Worm (Caenorhabditis elegans) whole organism, L1 larva: Measurements from ENCODE around the gene gst-10.

ENCODE experiments used
- C04F5.9 ChIP-seq: sonication (generic microtip); optimal IDR thresholded peaks from 2 replicates; lab custom pipeline; 2016; ENCODE audit warnings: missing genetic modification characterization, missing compliant biosample characterization
- F16B12.6 ChIP-seq: fragments of 150-350 bp; optimal IDR thresholded peaks from 2 replicates; lab custom pipeline; 2014; ENCODE audit warnings: missing biosample characterization, missing genetic modification characterization
- Y116A8C.19 ChIP-seq: sonication (generic microtip); optimal IDR thresholded peaks from 2 replicates; lab custom pipeline; 2016; ENCODE audit warnings: missing compliant biosample characterization, missing genetic modification characterization, borderline replicate concordance
- aha-1 ChIP-seq: fragments of 150-350 bp; optimal IDR thresholded peaks from 2 replicates; lab custom pipeline; 2014; ENCODE audit warnings: missing biosample characterization, missing genetic modification characterization
- blmp-1 ChIP-seq: fragments of 150-350 bp; optimal IDR thresholded peaks from 2 replicates; lab custom pipeline; 2014; ENCODE audit warnings: missing biosample characterization, missing genetic modification characterization
- ceh-63 ChIP-seq: fragments of 200-800 bp; sonication (Bioruptor generic); optimal IDR thresholded peaks from 2 replicates; lab custom pipeline; 2018; ENCODE audit warnings: mild to moderate bottlenecking, missing genetic modification characterization, missing compliant biosample characterization
- ceh-88 ChIP-seq: fragments of 200-800 bp; sonication (Bioruptor generic); IDR thresholded peaks from 2 replicates; pipeline ENCODE4 v1.3.6; 2022; ENCODE audit warnings: missing genetic modification characterization, missing compliant biosample characterization
- ceh-90 ChIP-seq: sonication (generic microtip); optimal IDR thresholded peaks from 2 replicates; lab custom pipeline; 2016; ENCODE audit warnings: missing genetic modification characterization, missing compliant biosample characterization
- ces-1 ChIP-seq: fragments of 150-350 bp; optimal IDR thresholded peaks from 2 replicates; lab custom pipeline; 2014; ENCODE audit warnings: missing biosample characterization, missing genetic modification reagents, missing genetic modification characterization
- dsc-1 ChIP-seq: sonication (generic microtip); optimal IDR thresholded peaks from 2 replicates; lab custom pipeline; 2016; ENCODE audit warnings: mild to moderate bottlenecking, missing genetic modification characterization, missing compliant biosample characterization
- efl-1 ChIP-seq, 4 experiments: fragments of 150-350 bp; optimal IDR thresholded peaks in 3 of 4; peaks in 1 of 4; 1 replicate in 1 of 4; 2 replicates in 3 of 4; lab custom pipeline; 2014; ENCODE audit warnings: missing biosample characterization in 2 of 4, missing genetic modification characterization in 2 of 4, missing genetic modification reagents in 2 of 4
- egl-13 ChIP-seq: sonication (generic microtip); optimal IDR thresholded peaks from 2 replicates; lab custom pipeline; 2016; ENCODE audit warnings: missing genotype, missing genetic modification reagents, missing genetic modification characterization, missing compliant biosample characterization
- elt-3 ChIP-seq, 6 experiments: fragments of 150-350 bp in 1 of 6; sonication (generic microtip); optimal IDR thresholded peaks; 2 replicates each; lab custom pipeline; 2017 to 2018; ENCODE audit warnings: missing biosample characterization in 6 of 6, missing genetic modification characterization in 6 of 6, inconsistent platforms in 1 of 6
- fkh-4 ChIP-seq: sonication (generic microtip); optimal IDR thresholded peaks from 2 replicates; lab custom pipeline; 2016; ENCODE audit warnings: missing compliant biosample characterization, missing genetic modification characterization, borderline replicate concordance
- fkh-8 ChIP-seq: sonication (generic microtip); optimal IDR thresholded peaks from 2 replicates; lab custom pipeline; 2016; ENCODE audit warnings: mild to moderate bottlenecking, missing genetic modification characterization, missing compliant biosample characterization
- fos-1 ChIP-seq: fragments of 150-350 bp; optimal IDR thresholded peaks from 2 replicates; lab custom pipeline; 2014; ENCODE audit warnings: missing biosample characterization, missing genetic modification characterization
- hlh-17 ChIP-seq: fragments of 200-800 bp; sonication (Bioruptor generic); optimal IDR thresholded peaks from 2 replicates; lab custom pipeline; 2018; ENCODE audit warnings: missing genetic modification characterization, mild to moderate bottlenecking, missing compliant biosample characterization, moderate library complexity, borderline replicate concordance
- hlh-4 ChIP-seq: sonication (generic microtip); optimal IDR thresholded peaks from 2 replicates; lab custom pipeline; 2016; ENCODE audit warnings: mild to moderate bottlenecking, missing genetic modification characterization, missing compliant biosample characterization
- hpl-2 ChIP-seq: fragments of 150-350 bp; optimal IDR thresholded peaks from 2 replicates; lab custom pipeline; 2014; ENCODE audit warnings: missing biosample characterization, missing genetic modification reagents, missing genetic modification characterization
- irx-1 ChIP-seq: sonication (generic microtip); optimal IDR thresholded peaks from 2 replicates; lab custom pipeline; 2016; ENCODE audit warnings: missing genetic modification characterization, missing compliant biosample characterization
- isw-1 ChIP-seq: fragments of 200-800 bp; sonication (Bioruptor generic); IDR thresholded peaks from 2 replicates; pipeline ENCODE4 v1.3.6; 2022; ENCODE audit warnings: missing genetic modification characterization, missing compliant biosample characterization
- jun-1 ChIP-seq: fragments of 150-350 bp; optimal IDR thresholded peaks from 2 replicates; lab custom pipeline; 2014; ENCODE audit warnings: missing biosample characterization, missing genetic modification reagents, missing genetic modification characterization
- lin-14 ChIP-seq: fragments of 200-800 bp; sonication (Bioruptor generic); optimal IDR thresholded peaks from 2 replicates; lab custom pipeline; 2018; ENCODE audit warnings: mild to moderate bottlenecking, missing genetic modification characterization, moderate library complexity, missing compliant biosample characterization
- lin-39 ChIP-seq: fragments of 150-350 bp; optimal IDR thresholded peaks from 2 replicates; lab custom pipeline; 2014; ENCODE audit warnings: missing biosample characterization, missing genetic modification reagents, missing genetic modification characterization
- lir-3 ChIP-seq: sonication (generic microtip); optimal IDR thresholded peaks from 2 replicates; lab custom pipeline; 2016; ENCODE audit warnings: mild to moderate bottlenecking, missing genetic modification characterization, moderate library complexity, missing compliant biosample characterization; ENCODE audit not compliant: poor library complexity
- mdl-1 ChIP-seq, 2 experiments: fragments of 150-350 bp; optimal IDR thresholded peaks; 2 replicates each; lab custom pipeline; 2014 to 2017; ENCODE audit warnings: missing biosample characterization in 2 of 2, missing genetic modification characterization in 2 of 2, inconsistent platforms in 1 of 2
- nhr-11 ChIP-seq: fragments of 150-350 bp; optimal IDR thresholded peaks from 2 replicates; lab custom pipeline; 2014; ENCODE audit warnings: missing biosample characterization, missing genetic modification characterization
- nhr-19 ChIP-seq: fragments of 200-800 bp; sonication (Bioruptor generic); conservative IDR thresholded peaks from 2 replicates; pipeline ENCODE4 v1.3.6; 2022; ENCODE audit warnings: missing genetic modification characterization, missing compliant biosample characterization
- nhr-20 ChIP-seq: sonication (generic microtip); optimal IDR thresholded peaks from 2 replicates; lab custom pipeline; 2016; ENCODE audit warnings: mild to moderate bottlenecking, missing genetic modification characterization, missing compliant biosample characterization
- nhr-237 ChIP-seq: fragments of 150-350 bp; optimal IDR thresholded peaks from 2 replicates; lab custom pipeline; 2014; ENCODE audit warnings: missing biosample characterization, missing genetic modification characterization
- nhr-28 ChIP-seq: fragments of 150-350 bp; optimal IDR thresholded peaks from 2 replicates; lab custom pipeline; 2014; ENCODE audit warnings: missing biosample characterization, missing genetic modification characterization
- nhr-47 ChIP-seq: sonication (generic microtip); optimal IDR thresholded peaks from 2 replicates; lab custom pipeline; 2016; ENCODE audit warnings: mild to moderate bottlenecking, missing genetic modification characterization, moderate library complexity, missing compliant biosample characterization
- pax-3 ChIP-seq: fragments of 200-800 bp; sonication (Bioruptor generic); optimal IDR thresholded peaks from 2 replicates; lab custom pipeline; 2018; ENCODE audit warnings: mild to moderate bottlenecking, missing genetic modification characterization, moderate library complexity, missing compliant biosample characterization
- pqm-1 ChIP-seq: sonication (generic microtip); optimal IDR thresholded peaks from 3 replicates; lab custom pipeline; 2017; ENCODE audit warnings: missing biosample characterization, missing genetic modification characterization
- rnt-1 ChIP-seq: sonication (generic microtip); optimal IDR thresholded peaks from 2 replicates; lab custom pipeline; 2016; ENCODE audit warnings: mild to moderate bottlenecking, missing genetic modification characterization, moderate library complexity, missing compliant biosample characterization
- skn-1 ChIP-seq: fragments of 150-350 bp; optimal IDR thresholded peaks from 2 replicates; lab custom pipeline; 2014; ENCODE audit warnings: missing biosample characterization, missing genetic modification characterization
- snpc-4 ChIP-seq: fragments of 150-350 bp; optimal IDR thresholded peaks from 2 replicates; lab custom pipeline; 2014; ENCODE audit warnings: missing biosample characterization, missing genetic modification characterization
- snu-23 ChIP-seq: sonication (generic microtip); optimal IDR thresholded peaks from 2 replicates; lab custom pipeline; 2016; ENCODE audit warnings: missing genetic modification characterization, missing compliant biosample characterization
- sptf-1 ChIP-seq: fragments of 150-350 bp; optimal IDR thresholded peaks from 2 replicates; lab custom pipeline; 2014; ENCODE audit warnings: missing biosample characterization, missing genetic modification characterization
- sup-37 ChIP-seq: fragments of 200-800 bp; sonication (Bioruptor generic); optimal IDR thresholded peaks from 2 replicates; lab custom pipeline; 2018; ENCODE audit warnings: mild to moderate bottlenecking, missing genetic modification characterization, missing compliant biosample characterization
- swsn-7 ChIP-seq: sonication (generic microtip); optimal IDR thresholded peaks from 2 replicates; lab custom pipeline; 2016; ENCODE audit warnings: missing genetic modification characterization, missing compliant biosample characterization
- tlp-1 ChIP-seq: fragments of 150-350 bp; optimal IDR thresholded peaks from 2 replicates; lab custom pipeline; 2014; ENCODE audit warnings: missing biosample characterization, missing genetic modification characterization
- unc-62 ChIP-seq: fragments of 150-350 bp; optimal IDR thresholded peaks from 2 replicates; lab custom pipeline; 2014; ENCODE audit warnings: missing biosample characterization, missing genetic modification reagents, missing genetic modification characterization
- unc-98 ChIP-seq: fragments of 200-800 bp; sonication (Bioruptor generic); IDR thresholded peaks from 2 replicates; pipeline ENCODE4 v1.3.6; 2022; ENCODE audit warnings: missing genetic modification characterization, missing compliant biosample characterization
- zip-4 ChIP-seq: fragments of 200-800 bp; sonication (Bioruptor generic); optimal IDR thresholded peaks from 2 replicates; lab custom pipeline; 2018; ENCODE audit warnings: mild to moderate bottlenecking, missing genetic modification characterization, moderate library complexity, missing compliant biosample characterization
- ztf-11 ChIP-seq, 2 experiments: sonication (generic microtip); optimal IDR thresholded peaks; 2 replicates each; lab custom pipeline; 2016 to 2017; ENCODE audit warnings: missing genetic modification characterization in 2 of 2, missing biosample characterization in 1 of 2, missing compliant biosample characterization in 1 of 2

Gene gst-10

DNA sequence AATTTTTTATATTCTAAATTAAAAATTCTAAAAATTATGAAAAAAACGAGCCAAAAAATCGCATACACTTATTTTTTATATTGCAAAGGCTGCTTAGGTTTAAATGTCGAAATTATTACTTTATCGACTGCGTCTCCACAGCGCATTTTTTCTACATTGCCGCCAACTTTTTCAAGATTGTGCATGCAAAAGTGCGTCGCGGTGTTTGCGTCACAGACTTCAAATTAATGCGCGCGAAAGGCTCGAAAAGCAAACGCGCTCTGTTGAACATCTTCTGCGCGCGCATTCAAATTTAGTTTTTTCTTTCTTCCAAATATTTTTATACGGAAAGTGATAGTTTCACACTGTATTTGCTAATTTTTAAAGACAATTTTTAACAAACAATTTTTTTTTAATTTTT, 39.1 kb downstream of the gst-10 start (continued):
- no peak for TF ChIP-seq hlh-4 (tag; lab: Kevin White, UChicago)
- TF ChIP-seq ztf-11 (tag; optimal IDR thresholded peaks at IDR 0.05; lab: Kevin White, UChicago) = peak in 1 of 2 experiments; percentile 76
- TF ChIP-seq sptf-1 (tag; lab: Kevin White, UChicago) = no peak
- peak; percentile 74 for TF ChIP-seq zip-4
- TF ChIP-seq nhr-20 = peak; percentile 94
- peak in 1 of 6 experiments; percentile 1 for TF ChIP-seq elt-3 (tag; optimal IDR thresholded peaks at IDR 0.05; lab: Kevin White, UChicago)
- TF ChIP-seq tlp-1 (tag; lab: Kevin White, UChicago) = no peak
- TF ChIP-seq sup-37 = peak; percentile 69
- TF ChIP-seq F16B12.6 (tag; lab: Kevin White, UChicago) = peak; percentile 87
- peak; percentile 51 for TF ChIP-seq hpl-2 (GFP tag; lab: Kevin White, UChicago)
- peak; percentile 95 for TF ChIP-seq egl-13
- peak; percentile 95 for TF ChIP-seq dsc-1 (tag; lab: Kevin White, UChicago)
- TF ChIP-seq lin-39 = peak; percentile 36
- peak; percentile 98 for TF ChIP-seq isw-1 (GFP tag; lab: Robert Waterston, UW)
- TF ChIP-seq snu-23 = peak; percentile 93
- TF ChIP-seq lir-3 = peak; percentile 88
- peak; percentile 94 for TF ChIP-seq fkh-8 (tag; lab: Kevin White, UChicago)
- no peak for TF ChIP-seq ces-1 (GFP tag; lab: Kevin White, UChicago)
- TF ChIP-seq C04F5.9 (tag; lab: Kevin White, UChicago) = peak; percentile 77
- peak; percentile 71 for TF ChIP-seq snpc-4 (tag; lab: Kevin White, UChicago)
- TF ChIP-seq ceh-63 (GFP tag; lab: Kevin White, UChicago) = peak; percentile 60
- TF ChIP-seq aha-1 (tag; lab: Kevin White, UChicago) = no peak
- TF ChIP-seq fos-1 (tag; lab: Kevin White, UChicago) = peak; percentile 52
- TF ChIP-seq nhr-237 (tag; lab: Kevin White, UChicago) = peak; percentile 63
- TF ChIP-seq ceh-90 (tag; lab: Kevin White, UChicago) = peak; percentile 74
- TF ChIP-seq efl-1 (optimal IDR thresholded peaks at IDR 0.05; lab: Kevin White, UChicago) = peak; percentile 99
- peak; percentile 97 to 100 for TF ChIP-seq efl-1 (GFP tag; optimal IDR thresholded peaks at IDR 0.05 in 1 of 2; lab: Kevin White, UChicago)

ce11 chrV:2601817-2602216, 40.3 kb downstream of the gst-10 start:
- no peak for TF ChIP-seq C04F5.9 (tag; lab: Kevin White, UChicago)

ce11 chrV:2603056-2603455, 41.6 kb downstream of the gst-10 start, which contains the start of gene F53E10.6:
F53E10.6 (minus strand) TSS chrV:2603063.
- no peak for TF ChIP-seq mdl-1 (tag; optimal IDR thresholded peaks at IDR 0.05; lab: Kevin White, UChicago)
- no peak for TF ChIP-seq nhr-28 (tag; lab: Kevin White, UChicago)
- peak; percentile 62 for TF ChIP-seq irx-1 (tag; lab: Kevin White, UChicago)
- peak; percentile 74 for TF ChIP-seq lir-3
- peak; percentile 94 for TF ChIP-seq rnt-1
- TF ChIP-seq egl-13 = no peak
- no peak for TF ChIP-seq fkh-4 (tag; lab: Kevin White, UChicago)
- TF ChIP-seq unc-62 (GFP tag; lab: Kevin White, UChicago) = no peak
- no peak for TF ChIP-seq ceh-63 (GFP tag; lab: Kevin White, UChicago)
- TF ChIP-seq hpl-2 (GFP tag; lab: Kevin White, UChicago) = no peak
- TF ChIP-seq swsn-7 (tag; lab: Kevin White, UChicago) = peak; percentile 15
- peak; percentile 34 for TF ChIP-seq lin-14 (GFP tag; lab: Kevin White, UChicago)
- TF ChIP-seq ceh-90 (tag; lab: Kevin White, UChicago) = peak; percentile 83
- peak; percentile 35 for TF ChIP-seq skn-1
- no peak for TF ChIP-seq ceh-88 (GFP tag; lab: Robert Waterston, UW)
- TF ChIP-seq isw-1 (GFP tag; lab: Robert Waterston, UW) = peak; percentile 28; the same call in 1 of the 2 replicates
- TF ChIP-seq sup-37 = no peak
- no peak for TF ChIP-seq elt-3 (tag; optimal IDR thresholded peaks at IDR 0.05; lab: Kevin White, UChicago)
- TF ChIP-seq pax-3 (tag; lab: Kevin White, UChicago) = no peak
- TF ChIP-seq ztf-11 (tag; optimal IDR thresholded peaks at IDR 0.05; lab: Kevin White, UChicago) = peak in 1 of 2 experiments; percentile 66
- no peak for TF ChIP-seq hlh-17 (GFP tag; lab: Kevin White, UChicago)
- no peak for TF ChIP-seq nhr-11 (tag; lab: Kevin White, UChicago)
- TF ChIP-seq nhr-19 = peak; percentile 20; the same call in 1 of the 2 replicates
- TF ChIP-seq unc-98 = peak; percentile 50; the same call in 1 of the 2 replicates
- peak; percentile 17 for TF ChIP-seq dsc-1 (tag; lab: Kevin White, UChicago)
- peak; percentile 63 for TF ChIP-seq nhr-47 (tag; lab: Kevin White, UChicago)
- TF ChIP-seq jun-1 (tag; lab: Kevin White, UChicago) = no peak
- no peak for TF ChIP-seq pqm-1 (tag; lab: Kevin White, UChicago)
- no peak for TF ChIP-seq Y116A8C.19 (tag; lab: Kevin White, UChicago)
- peak; percentile 39 for TF ChIP-seq snu-23
- TF ChIP-seq sptf-1 (tag; lab: Kevin White, UChicago) = no peak
- peak; percentile 12 for TF ChIP-seq blmp-1 (tag; lab: Kevin White, UChicago)
- TF ChIP-seq zip-4 = no peak
